Fruit fly (Drosophila melanogaster): ENCODE results near the gene CG15599.

Gene CG15599

DNA sequence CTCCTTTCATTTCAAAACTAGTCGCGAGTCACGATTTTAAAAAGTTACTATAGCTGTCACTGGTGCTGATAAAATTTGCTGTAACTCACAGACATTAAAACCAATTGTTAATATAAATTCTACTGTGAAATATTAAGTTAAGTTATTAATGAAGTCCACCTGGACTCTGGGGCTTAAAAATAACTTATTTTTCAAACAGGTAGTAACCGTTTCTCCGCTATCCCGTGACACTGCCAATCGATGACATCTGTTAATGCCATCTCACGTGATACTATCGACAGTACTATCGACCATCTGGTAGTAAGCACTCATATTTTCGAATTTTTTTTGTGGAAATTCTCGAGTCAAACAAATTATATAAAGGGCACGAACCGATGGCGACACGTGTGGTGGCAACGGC lies 45.3 kb upstream of the CG15599 start, which contains the start of the genes CG12379 and MagR (continued):
- peak; percentile 5 for TF ChIP-seq gcm2 (GFP tag; optimal IDR thresholded peaks at IDR 0.05)
- peak; percentile 42 for TF ChIP-seq CG4617 (GFP tag; optimal IDR thresholded peaks at IDR 0.05; ENCODE audit: borderline replicate concordance)
- TF ChIP-seq CG42726 (GFP tag; IDR thresholded peaks at IDR 0.05; ENCODE audit: partially characterized antibody): peak; percentile 62; the same call in 1 of the 2 replicates
- TF ChIP-seq pita (GFP tag; optimal IDR thresholded peaks at IDR 0.05): no peak
- TF ChIP-seq C15 (GFP tag; IDR thresholded peaks at IDR 0.05): no peak
- no peak for TF ChIP-seq bcd (GFP tag; optimal IDR thresholded peaks at IDR 0.05)
- peak; percentile 72 for TF ChIP-seq Rfx (GFP tag; IDR thresholded peaks at IDR 0.05)
- TF ChIP-seq CG5180 (GFP tag; optimal IDR thresholded peaks at IDR 0.05): no peak
- peak; percentile 71 for TF ChIP-seq CG13424 (tag; optimal IDR thresholded peaks at IDR 0.05)
- peak; percentile 36; the same call in 1 of the 2 replicates for TF ChIP-seq CG14014 (GFP tag; IDR thresholded peaks at IDR 0.05)
- no peak for TF ChIP-seq CG3838 (GFP tag; optimal IDR thresholded peaks at IDR 0.05)
- no peak for TF ChIP-seq CG1024 (GFP tag; IDR thresholded peaks at IDR 0.05)
- TF ChIP-seq CG9797 (GFP tag; optimal IDR thresholded peaks at IDR 0.05): no peak
- no peak for TF ChIP-seq Kr (GFP tag; optimal IDR thresholded peaks at IDR 0.05)
- no peak for TF ChIP-seq CG17612 (GFP tag; IDR thresholded peaks at IDR 0.05)
- peak; percentile 50 for TF ChIP-seq zen (tag; optimal IDR thresholded peaks at IDR 0.05)
- TF ChIP-seq MBD-R2 (GFP tag; IDR thresholded peaks at IDR 0.05): peak; percentile 48; the same call in 1 of the 2 replicates
- no peak for TF ChIP-seq Sox102F (GFP tag; optimal IDR thresholded peaks at IDR 0.05)
- peak; percentile 57 for TF ChIP-seq Atf-2 (GFP tag; optimal IDR thresholded peaks at IDR 0.05)
- TF ChIP-seq YL-1 (GFP tag; optimal IDR thresholded peaks at IDR 0.05): peak; percentile 20
- peak; percentile 19 for TF ChIP-seq CG7987 (GFP tag; optimal IDR thresholded peaks at IDR 0.05)
- peak; percentile 62 to 72 for TF ChIP-seq Pdp1 (GFP tag; optimal IDR thresholded peaks at IDR 0.05)
- TF ChIP-seq ase (GFP tag; IDR thresholded peaks at IDR 0.05): no peak
- peak; percentile 39 for TF ChIP-seq ems (GFP tag; optimal IDR thresholded peaks at IDR 0.05)
- no peak for TF ChIP-seq tna (GFP tag; IDR thresholded peaks at IDR 0.05; ENCODE audit: partially characterized antibody)
- no peak for TF ChIP-seq CG10209 (GFP tag; optimal IDR thresholded peaks at IDR 0.05)
- no peak for TF ChIP-seq CG6654 (GFP tag; optimal IDR thresholded peaks at IDR 0.05)
- peak; percentile 30 for TF ChIP-seq CG10979 (tag; optimal IDR thresholded peaks at IDR 0.05)
- peak; percentile 9 for TF ChIP-seq HmgD (GFP tag; optimal IDR thresholded peaks at IDR 0.05)
- TF ChIP-seq CG15011 (GFP tag; optimal IDR thresholded peaks at IDR 0.05): no peak
- peak; percentile 29 for TF ChIP-seq maf-S (GFP tag; optimal IDR thresholded peaks at IDR 0.05)
- no peak for TF ChIP-seq eve (GFP tag; optimal IDR thresholded peaks at IDR 0.05)
- no peak for TF ChIP-seq CG7839 (tag; optimal IDR thresholded peaks at IDR 0.05)
- peak; percentile 72 for TF ChIP-seq mam (GFP tag; optimal IDR thresholded peaks at IDR 0.05)
- TF ChIP-seq Sox100B (GFP tag; optimal IDR thresholded peaks at IDR 0.05): no peak
- no peak for TF ChIP-seq ham (GFP tag; IDR thresholded peaks at IDR 0.05)
- TF ChIP-seq CG2875 (GFP tag; optimal IDR thresholded peaks at IDR 0.05): no peak
- peak; percentile 34; the same call in 1 of the 2 replicates for TF ChIP-seq E2f2 (GFP tag; IDR thresholded peaks at IDR 0.05)
- no peak for TF ChIP-seq CG5953 (GFP tag; IDR thresholded peaks at IDR 0.05)
- no peak for TF ChIP-seq Hmr (GFP tag; optimal IDR thresholded peaks at IDR 0.05)
- TF ChIP-seq gem (tag; optimal IDR thresholded peaks at IDR 0.05): no peak
- peak; percentile 44 for TF ChIP-seq Ssrp (tag; optimal IDR thresholded peaks at IDR 0.05)
- peak; percentile 45 for TF ChIP-seq CG16863 (GFP tag; optimal IDR thresholded peaks at IDR 0.05)
- TF ChIP-seq zen2 (GFP tag; IDR thresholded peaks at IDR 0.05; ENCODE audit: partially characterized antibody): peak; percentile 37; the same call in 1 of the 3 replicates
- peak; percentile 62 for TF ChIP-seq Side (GFP tag; optimal IDR thresholded peaks at IDR 0.05)
- TF ChIP-seq CG15601 (tag; optimal IDR thresholded peaks at IDR 0.05): no peak
- no peak for TF ChIP-seq cg (GFP tag; optimal IDR thresholded peaks at IDR 0.05)
- peak; percentile 28 for TF ChIP-seq nom (GFP tag; optimal IDR thresholded peaks at IDR 0.05)
- TF ChIP-seq B-H2 (GFP tag; optimal IDR thresholded peaks at IDR 0.05): peak; percentile 73
- TF ChIP-seq Hand (GFP tag; optimal IDR thresholded peaks at IDR 0.05): no peak

All from whole organism, embryonic.